Fruit fly (Drosophila melanogaster): ENCODE measurements around the gene CG31286.

The CG31286 gene

DNA sequence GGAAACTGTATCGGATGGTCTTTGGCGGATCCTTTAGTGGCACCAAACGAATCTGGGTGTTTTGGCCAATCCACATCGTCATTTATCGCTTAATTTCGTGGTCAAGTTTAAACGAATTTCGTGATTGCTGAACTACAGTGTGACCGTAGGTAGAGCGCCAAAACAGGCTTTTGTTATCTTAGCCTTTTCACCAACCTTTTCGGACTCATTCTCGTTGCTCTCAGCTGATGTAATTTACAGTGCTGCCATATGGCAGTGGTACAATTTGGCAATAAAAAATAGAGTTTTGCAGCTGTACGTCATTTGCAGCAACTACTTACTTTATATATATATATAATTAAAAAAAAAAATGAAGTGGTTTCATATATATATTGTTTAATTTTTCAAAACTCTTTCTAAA, 18.9 kb downstream of the CG31286 start, which contains the start of gene agt (continued):
- TF ChIP-seq phol (tag; optimal IDR thresholded peaks at IDR 0.05) (peak; percentile 50), CG31441 (GFP tag; IDR thresholded peaks at IDR 0.05) (0 out of 2 replicates have a peak, but pooled peaks have one; percentile 17), Dref (GFP tag; IDR thresholded peaks at IDR 0.05) (no peak), zf30C (GFP tag; optimal IDR thresholded peaks at IDR 0.05) (no peak), ttk (GFP tag; IDR thresholded peaks at IDR 0.05) (no peak), CG2875 (GFP tag; optimal IDR thresholded peaks at IDR 0.05) (no peak), CG14441 (GFP tag; IDR thresholded peaks at IDR 0.05) (no peak), CG12155 (GFP tag; optimal IDR thresholded peaks at IDR 0.05) (peak; percentile 98), nerfin-1 (tag; optimal IDR thresholded peaks at IDR 0.05) (no peak), CG9215 (GFP tag; IDR thresholded peaks at IDR 0.05) (no peak), vnd (GFP tag; IDR thresholded peaks at IDR 0.05; ENCODE audit: partially characterized antibody) (no peak), Asciz (GFP tag; optimal IDR thresholded peaks at IDR 0.05) (no peak), Mes4 (GFP tag; optimal IDR thresholded peaks at IDR 0.05) (no peak), ase (GFP tag; IDR thresholded peaks at IDR 0.05) (no peak), CG17361 (GFP tag; IDR thresholded peaks at IDR 0.05) (no peak), luna (GFP tag; optimal IDR thresholded peaks at IDR 0.05) (no peak), Hr51 (GFP tag; optimal IDR thresholded peaks at IDR 0.05) (no peak), Atf6 (GFP tag; IDR thresholded peaks at IDR 0.05) (no peak), CG18011 (GFP tag; optimal IDR thresholded peaks at IDR 0.05) (peak; percentile 26), nerfin-2 (GFP tag; IDR thresholded peaks at IDR 0.05; ENCODE audit: partially characterized antibody) (no peak), eve (GFP tag; optimal IDR thresholded peaks at IDR 0.05) (no peak), CG15601 (tag; optimal IDR thresholded peaks at IDR 0.05) (peak; percentile 10), Bdp1 (GFP tag; optimal IDR thresholded peaks at IDR 0.05) (no peak), NC2β (GFP tag; optimal IDR thresholded peaks at IDR 0.05) (peak; percentile 3), CG11093 (GFP tag; IDR thresholded peaks at IDR 0.05) (no peak), CG6272 (GFP tag; IDR thresholded peaks at IDR 0.05) (no peak), CG3281 (GFP tag; optimal IDR thresholded peaks at IDR 0.05) (no peak), ci (GFP tag; IDR thresholded peaks at IDR 0.05) (no peak), CG3407 (GFP tag; optimal IDR thresholded peaks at IDR 0.05) (no peak), br (optimal IDR thresholded peaks at IDR 0.05) (no peak), Side (GFP tag; optimal IDR thresholded peaks at IDR 0.05) (no peak), Lhr (GFP tag; optimal IDR thresholded peaks at IDR 0.05) (peak; percentile 82), fu2 (GFP tag; optimal IDR thresholded peaks at IDR 0.05) (no peak), CG2889 (GFP tag; IDR thresholded peaks at IDR 0.05) (no peak), Nf-YC (tag; optimal IDR thresholded peaks at IDR 0.05) (peak; percentile 25), CG1602 (GFP tag; optimal IDR thresholded peaks at IDR 0.05) (no peak), zen (tag; optimal IDR thresholded peaks at IDR 0.05) (peak; percentile 76), Taf1 (GFP tag; IDR thresholded peaks at IDR 0.05) (no peak), CG4820 (GFP tag; optimal IDR thresholded peaks at IDR 0.05) (no peak), shn (GFP tag; optimal IDR thresholded peaks at IDR 0.05) (no peak), CG2202 (tag; optimal IDR thresholded peaks at IDR 0.05) (no peak), CG8290 (GFP tag; optimal IDR thresholded peaks at IDR 0.05) (peak; percentile 85), CG8290 (tag; optimal IDR thresholded peaks at IDR 0.05) (peak in 1 of 2 experiments; percentile 67), Ptx1 (GFP tag; IDR thresholded peaks at IDR 0.05) (no peak), CG18262 (tag; optimal IDR thresholded peaks at IDR 0.05) (no peak), MTF-1 (GFP tag; optimal IDR thresholded peaks at IDR 0.05; ENCODE audit: borderline replicate concordance) (no peak), Oli (tag; optimal IDR thresholded peaks at IDR 0.05) (no peak), Pdp1 (GFP tag; optimal IDR thresholded peaks at IDR 0.05) (peak in 1 of 2 experiments; percentile 82), Dad (GFP tag; optimal IDR thresholded peaks at IDR 0.05) (no peak), Six4 (GFP tag; optimal IDR thresholded peaks at IDR 0.05) (no peak), Atf3 (GFP tag; optimal IDR thresholded peaks at IDR 0.05) (no peak), slbo (GFP tag; IDR thresholded peaks at IDR 0.05) (peak; percentile 54; the same call in 1 of the 2 replicates), vfl (GFP tag; optimal IDR thresholded peaks at IDR 0.05) (no peak)

All from whole organism, embryonic.